Fruit fly (Drosophila melanogaster): ENCODE measurements around the gene Sf3b5.
A peak's percentile ranks its signal among the peaks of the same experiment; 100 is the strongest.

Gene Sf3b5

DNA sequence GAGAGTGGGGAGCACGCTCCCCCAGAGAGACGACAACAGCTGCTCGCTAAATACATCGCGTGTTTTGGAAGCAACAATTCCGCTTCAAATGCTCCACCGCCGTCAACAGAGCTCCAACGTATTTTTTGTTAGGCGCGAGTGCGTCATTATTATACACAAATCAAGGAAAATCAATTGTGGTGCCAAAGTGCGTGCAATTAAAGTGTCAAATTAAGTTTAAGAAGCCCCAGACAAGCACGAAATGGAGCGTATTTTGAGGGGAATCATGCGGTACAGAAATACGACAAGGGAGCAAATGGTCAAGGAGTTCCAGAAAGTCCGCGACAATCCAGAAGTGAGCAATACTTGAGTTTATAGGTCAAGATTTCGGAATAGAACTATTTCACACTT, 34.4 kb downstream of the Sf3b5 start, which contains the start of gene CAHbeta (continued):
- no peak for TF ChIP-seq CG31365 (tag; optimal IDR thresholded peaks at IDR 0.05)
- TF ChIP-seq Hey (tag; optimal IDR thresholded peaks at IDR 0.05) = no peak
- TF ChIP-seq BtbVII (GFP tag; optimal IDR thresholded peaks at IDR 0.05) = peak; percentile 40
- TF ChIP-seq ERR (GFP tag; optimal IDR thresholded peaks at IDR 0.05) = no peak
- no peak for TF ChIP-seq Mrtf (GFP tag; IDR thresholded peaks at IDR 0.05)
- TF ChIP-seq Mes4 (GFP tag; optimal IDR thresholded peaks at IDR 0.05) = no peak
- no peak for TF ChIP-seq fru (optimal IDR thresholded peaks at IDR 0.05)
- TF ChIP-seq Rfx (GFP tag; IDR thresholded peaks at IDR 0.05) = peak; percentile 19; the same call in 1 of the 2 replicates
- TF ChIP-seq sqz (GFP tag; optimal IDR thresholded peaks at IDR 0.05) = peak; percentile 63
- peak; percentile 27 for TF ChIP-seq kah (GFP tag; optimal IDR thresholded peaks at IDR 0.05)

dm6 chr3R:8979850-8980775, 35.0 kb downstream of the Sf3b5 start:
- TF ChIP-seq CG32767 (GFP tag; IDR thresholded peaks at IDR 0.05) (no peak), CG17361 (GFP tag; IDR thresholded peaks at IDR 0.05) (peak; percentile 35; the same call in 1 of the 3 replicates), schlank (tag; optimal IDR thresholded peaks at IDR 0.05) (no peak), chinmo (GFP tag; IDR thresholded peaks at IDR 0.05; ENCODE audit: partially characterized antibody) (peak; percentile 31; the same call in 1 of the 4 replicates), pfk (GFP tag; optimal IDR thresholded peaks at IDR 0.05) (peak; percentile 18), CG1529 (GFP tag; optimal IDR thresholded peaks at IDR 0.05) (no peak), Ets97D (GFP tag; optimal IDR thresholded peaks at IDR 0.05) (peak; percentile 9), CG8765 (GFP tag; IDR thresholded peaks at IDR 0.05) (no peak), CG6791 (GFP tag; IDR thresholded peaks at IDR 0.05; ENCODE audit: partially characterized antibody) (0 out of 3 replicates have a peak, but pooled peaks have one; percentile 45), CG6175 (GFP tag; IDR thresholded peaks at IDR 0.05) (no peak), Hmr (GFP tag; optimal IDR thresholded peaks at IDR 0.05) (peak; percentile 16), unc-4 (GFP tag; IDR thresholded peaks at IDR 0.05; ENCODE audit: partially characterized antibody) (peak; percentile 39; the same call in 1 of the 2 replicates), Opbp (GFP tag; IDR thresholded peaks at IDR 0.05; ENCODE audit: partially characterized antibody) (peak; percentile 56; the same call in 2 of the 3 replicates), Asciz (GFP tag; optimal IDR thresholded peaks at IDR 0.05) (peak; percentile 8), CG18599 (GFP tag; optimal IDR thresholded peaks at IDR 0.05) (peak; percentile 26), CG12104 (GFP tag; optimal IDR thresholded peaks at IDR 0.05) (no peak), CG11456 (GFP tag; IDR thresholded peaks at IDR 0.05) (0 out of 3 replicates have a peak, but pooled peaks have one; percentile 23), Vsx1 (GFP tag; optimal IDR thresholded peaks at IDR 0.05) (peak; percentile 53), Atf-2 (GFP tag; optimal IDR thresholded peaks at IDR 0.05) (peak; percentile 14), zen2 (GFP tag; IDR thresholded peaks at IDR 0.05; ENCODE audit: partially characterized antibody) (no peak), E2f2 (GFP tag; IDR thresholded peaks at IDR 0.05) (peak; percentile 98), BtbVII (GFP tag; optimal IDR thresholded peaks at IDR 0.05) (peak; percentile 0), al (GFP tag; IDR thresholded peaks at IDR 0.05) (no peak), repo (GFP tag; optimal IDR thresholded peaks at IDR 0.05) (no peak), pan (optimal IDR thresholded peaks at IDR 0.05) (no peak), pan (GFP tag; optimal IDR thresholded peaks at IDR 0.05 in 1 of 2, IDR thresholded peaks at IDR 0.05 in 1 of 2) (no peak), CG14667 (GFP tag; IDR thresholded peaks at IDR 0.05) (no peak), BEAF-32 (GFP tag; optimal IDR thresholded peaks at IDR 0.05) (peak; percentile 6), MBD-R2 (GFP tag; IDR thresholded peaks at IDR 0.05) (no peak), Hr51 (GFP tag; optimal IDR thresholded peaks at IDR 0.05) (peak in 1 of 2 experiments; percentile 10), Eip74EF (GFP tag; optimal IDR thresholded peaks at IDR 0.05) (peak in 1 of 2 experiments; percentile 22), D19B (GFP tag; optimal IDR thresholded peaks at IDR 0.05) (peak; percentile 90), Ravus (GFP tag; IDR thresholded peaks at IDR 0.05) (no peak), so (GFP tag; IDR thresholded peaks at IDR 0.05) (0 out of 3 replicates have a peak, but pooled peaks have one; percentile 27), Tbp (GFP tag; optimal IDR thresholded peaks at IDR 0.05) (no peak), nau (GFP tag; optimal IDR thresholded peaks at IDR 0.05) (peak; percentile 17), CG3847 (GFP tag; IDR thresholded peaks at IDR 0.05) (0 out of 2 replicates have a peak, but pooled peaks have one; percentile 15), sim (GFP tag; IDR thresholded peaks at IDR 0.05) (0 out of 2 replicates have a peak, but pooled peaks have one; percentile 27)

Data from whole organism, embryonic.